Fruit fly (Drosophila melanogaster) whole organism, pupa: ENCODE measurements around the gene heca.

ENCODE experiments used
- CG10348 ChIP-seq: fragments of 200-800 bp; sonication (Bioruptor generic); IDR thresholded peaks from 2 replicates; pipeline ENCODE4 v1.3.6; 2022; ENCODE audit warnings: missing biosample characterization, missing genetic modification characterization
- CG12605 ChIP-seq: fragments of 200-800 bp; sonication (Bioruptor generic); IDR thresholded peaks from 2 replicates; pipeline ENCODE4 v1.3.6; 2022; ENCODE audit warnings: missing biosample characterization, missing genetic modification characterization
- CG13204 ChIP-seq: fragments of 200-800 bp; sonication (Bioruptor generic); optimal IDR thresholded peaks from 2 replicates; lab custom pipeline; 2018; ENCODE audit warnings: missing biosample characterization, mild to moderate bottlenecking, missing genetic modification characterization, moderate library complexity
- CG14655 ChIP-seq: fragments of 200-800 bp; sonication (Bioruptor generic); optimal IDR thresholded peaks from 3 replicates; lab custom pipeline; 2017; ENCODE audit warnings: mild to moderate bottlenecking, missing biosample characterization, missing genetic modification reagents, missing genetic modification characterization
- CG15710 ChIP-seq: fragments of 200-800 bp; sonication (Bioruptor generic); optimal IDR thresholded peaks from 2 replicates; lab custom pipeline; 2018; ENCODE audit warnings: missing biosample characterization, mild to moderate bottlenecking, missing genetic modification characterization, moderate library complexity
- CG17806 ChIP-seq: fragments of 200-800 bp; sonication (Bioruptor generic); optimal IDR thresholded peaks from 2 replicates; lab custom pipeline; 2018; ENCODE audit warnings: missing biosample characterization, mild to moderate bottlenecking, missing genetic modification characterization, moderate library complexity
- CG32121 ChIP-seq: fragments of 200-800 bp; sonication (Bioruptor generic); IDR thresholded peaks from 2 replicates; pipeline ENCODE4 v1.3.6; 2022; ENCODE audit warnings: missing biosample characterization, missing genetic modification characterization
- CG34367 ChIP-seq: fragments of 200-800 bp; sonication (Bioruptor generic); optimal IDR thresholded peaks from 2 replicates; lab custom pipeline; 2018; ENCODE audit warnings: missing biosample characterization, mild to moderate bottlenecking, missing genetic modification characterization
- CG4496 ChIP-seq: fragments of 200-800 bp; sonication (Bioruptor generic); IDR thresholded peaks from 3 replicates; pipeline ENCODE4 v1.3.6; 2022; ENCODE audit warnings: missing biosample characterization, missing genetic modification characterization
- CG8159 ChIP-seq: fragments of 200-800 bp; sonication (Bioruptor generic); optimal IDR thresholded peaks from 3 replicates; lab custom pipeline; 2018; ENCODE audit warnings: missing biosample characterization, mild to moderate bottlenecking, missing genetic modification characterization, moderate library complexity
- CG8301 ChIP-seq: fragments of 200-800 bp; sonication (Bioruptor generic); optimal IDR thresholded peaks from 2 replicates; lab custom pipeline; 2018; ENCODE audit warnings: missing biosample characterization, mild to moderate bottlenecking, missing genetic modification characterization
- CG9948 ChIP-seq: fragments of 200-800 bp; sonication (Bioruptor generic); optimal IDR thresholded peaks from 2 replicates; lab custom pipeline; 2018; ENCODE audit warnings: missing biosample characterization, mild to moderate bottlenecking, missing genetic modification characterization, moderate library complexity
- D1 ChIP-seq: fragments of 200-800 bp; sonication (Bioruptor generic); optimal IDR thresholded peaks from 2 replicates; lab custom pipeline; 2018; ENCODE audit warnings: missing biosample characterization, mild to moderate bottlenecking, missing genetic modification characterization, moderate library complexity
- EcR ChIP-seq: fragments of 200-800 bp; sonication (Bioruptor generic); optimal IDR thresholded peaks from 3 replicates; lab custom pipeline; 2019; ENCODE audit warnings: missing biosample characterization, missing genetic modification characterization, mild to moderate bottlenecking, moderate library complexity, missing genetic modification reagents
- Ets98B ChIP-seq: fragments of 200-800 bp; sonication (Bioruptor generic); IDR thresholded peaks from 2 replicates; pipeline ENCODE4 v1.3.6; 2022; ENCODE audit warnings: missing biosample characterization, missing genetic modification characterization
- Pif1A ChIP-seq: fragments of 200-800 bp; sonication (Bioruptor generic); optimal IDR thresholded peaks from 3 replicates; lab custom pipeline; 2016; ENCODE audit warnings: missing biosample characterization, missing genetic modification characterization
- Pif1B ChIP-seq: fragments of 200-800 bp; sonication (Bioruptor generic); optimal IDR thresholded peaks from 3 replicates; lab custom pipeline; 2016; ENCODE audit warnings: missing biosample characterization, missing genetic modification characterization
- Snoo ChIP-seq: fragments of 200-800 bp; sonication (Bioruptor generic); optimal IDR thresholded peaks from 3 replicates; lab custom pipeline; 2017; ENCODE audit warnings: missing biosample characterization, mild to moderate bottlenecking, missing genetic modification characterization, inconsistent platforms
- fd96Ca ChIP-seq: fragments of 200-800 bp; sonication (Bioruptor generic); IDR thresholded peaks from 3 replicates; pipeline ENCODE4 v1.3.6; 2022; ENCODE audit warnings: missing biosample characterization, missing genetic modification characterization
- gl ChIP-seq: fragments of 200-800 bp; sonication (Bioruptor generic); optimal IDR thresholded peaks from 2 replicates; lab custom pipeline; 2018; ENCODE audit warnings: missing biosample characterization, mild to moderate bottlenecking, missing genetic modification characterization
- rn ChIP-seq: fragments of 200-800 bp; sonication (Bioruptor generic); IDR thresholded peaks from 2 replicates; pipeline ENCODE4 v1.3.6; 2022; ENCODE audit warnings: missing biosample characterization, missing genetic modification characterization

Gene heca

dm6 chr3R:30343453-30344220, 65.9 kb downstream of the heca start:
- TF ChIP-seq fd96Ca (GFP tag; lab: Robert Waterston, UW) (peak; percentile 52), Pif1A (GFP tag; lab: Kevin White, UChicago) (no peak), CG8301 (tag; lab: Kevin White, UChicago) (peak; percentile 10), CG10348 (GFP tag; lab: Robert Waterston, UW) (peak; percentile 48), CG14655 (GFP tag; lab: Kevin White, UChicago) (peak; percentile 54), CG12605 (no peak), CG4496 (GFP tag; lab: Robert Waterston, UW) (peak; percentile 25; the same call in 1 of the 3 replicates), CG32121 (GFP tag; lab: Robert Waterston, UW) (peak; percentile 48)

- TF ChIP-seq CG15710 (no peak), CG13204 (GFP tag; lab: Kevin White, UChicago) (no peak), CG4496 (GFP tag; lab: Robert Waterston, UW) (peak; percentile 90), EcR (GFP tag; lab: Kevin White, UChicago) (peak; percentile 71), CG8159 (no peak), CG14655 (GFP tag; lab: Kevin White, UChicago) (peak; percentile 91), rn (GFP tag; lab: Robert Waterston, UW) (peak; percentile 55; the same call in 1 of the 2 replicates), CG12605 (peak; percentile 80), CG9948 (tag; lab: Kevin White, UChicago) (no peak), CG8301 (tag; lab: Kevin White, UChicago) (peak; percentile 90), fd96Ca (GFP tag; lab: Robert Waterston, UW) (peak; percentile 72), CG17806 (peak; percentile 8), Pif1A (GFP tag; lab: Kevin White, UChicago) (peak; percentile 49), D1 (no peak), Snoo (no peak), CG34367 (no peak), Ets98B (GFP tag; lab: Robert Waterston, UW) (peak; percentile 85), CG10348 (GFP tag; lab: Robert Waterston, UW) (peak; percentile 49; the same call in 1 of the 2 replicates), gl (tag; lab: Kevin White, UChicago) (no peak), CG32121 (GFP tag; lab: Robert Waterston, UW) (peak; percentile 87), Pif1B (GFP tag; lab: Kevin White, UChicago) (peak; percentile 46)
Measured at dm6 chr3R:30344221-30344948, 66.7 kb downstream of the heca start.

DNA sequence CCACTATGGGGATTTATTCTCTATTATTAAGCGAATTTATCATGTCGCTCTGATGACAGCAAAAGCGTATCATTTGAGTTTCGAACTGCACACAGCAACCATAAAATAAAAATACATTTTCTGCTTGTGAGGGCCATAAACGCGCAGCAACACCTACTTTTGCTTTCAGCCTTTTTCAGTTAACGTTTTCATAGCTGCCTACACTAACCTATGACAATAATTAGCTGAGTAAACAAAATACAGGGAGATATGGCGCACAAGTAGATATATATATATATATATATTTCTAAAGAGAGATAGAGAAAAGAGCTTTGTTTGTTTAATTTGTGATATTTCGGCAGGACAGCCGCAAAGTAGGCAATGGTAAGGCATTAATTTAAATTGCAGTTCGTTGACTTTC, 67.7 kb downstream of the heca start:
- TF ChIP-seq CG8159, result no peak
- TF ChIP-seq EcR (GFP tag; lab: Kevin White, UChicago), result peak; percentile 43
- TF ChIP-seq CG10348 (GFP tag; lab: Robert Waterston, UW), result no peak
- no peak for TF ChIP-seq Pif1A (GFP tag; lab: Kevin White, UChicago)
- TF ChIP-seq CG4496 (GFP tag; lab: Robert Waterston, UW), result 0 out of 3 replicates have a peak, but pooled peaks have one; percentile 11

dm6 chr3R:30352654-30353053, 74.9 kb downstream of the heca start:
- no peak for TF ChIP-seq D1
- no peak for TF ChIP-seq gl (tag; lab: Kevin White, UChicago)
- TF ChIP-seq Pif1B (GFP tag; lab: Kevin White, UChicago), result no peak
- peak; percentile 2 for TF ChIP-seq CG14655 (GFP tag; lab: Kevin White, UChicago)
- TF ChIP-seq EcR (GFP tag; lab: Kevin White, UChicago), result peak; percentile 89
- no peak for TF ChIP-seq CG15710
- TF ChIP-seq CG34367, result no peak
- TF ChIP-seq CG10348 (GFP tag; lab: Robert Waterston, UW), result no peak
- peak; percentile 40; the same call in 1 of the 2 replicates for TF ChIP-seq Ets98B (GFP tag; lab: Robert Waterston, UW)
- TF ChIP-seq CG17806, result no peak
- no peak for TF ChIP-seq CG13204 (GFP tag; lab: Kevin White, UChicago)
- no peak for TF ChIP-seq CG9948 (tag; lab: Kevin White, UChicago)
- TF ChIP-seq CG8159, result no peak
- TF ChIP-seq Pif1A (GFP tag; lab: Kevin White, UChicago), result no peak

DNA sequence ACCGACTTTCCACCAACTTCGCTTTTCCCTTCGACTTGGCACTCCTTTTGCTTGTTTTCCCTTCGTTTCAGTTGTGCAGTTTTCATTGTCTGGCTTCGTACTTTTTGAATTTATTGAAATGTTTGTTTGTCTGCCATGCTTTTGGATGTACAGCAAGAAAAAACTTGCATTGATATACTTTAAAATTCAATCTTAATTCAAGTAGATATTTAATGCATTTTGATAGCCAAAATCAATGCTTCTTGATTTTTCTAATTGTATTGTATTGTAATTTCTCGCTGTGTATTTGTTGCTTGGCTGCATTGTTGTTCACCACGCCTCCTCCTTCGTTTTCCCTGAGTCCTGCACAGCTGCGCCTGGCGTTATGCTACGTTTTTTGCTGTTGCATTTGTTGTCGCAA, 77.0 kb downstream of the heca start:
- no peak for TF ChIP-seq Ets98B (GFP tag; lab: Robert Waterston, UW)
- peak; percentile 35 for TF ChIP-seq CG8301 (tag; lab: Kevin White, UChicago)
- no peak for TF ChIP-seq Pif1B (GFP tag; lab: Kevin White, UChicago)
- peak; percentile 26 for TF ChIP-seq CG15710
- TF ChIP-seq CG9948 (tag; lab: Kevin White, UChicago), result peak; percentile 31
- no peak for TF ChIP-seq Pif1A (GFP tag; lab: Kevin White, UChicago)
- TF ChIP-seq D1, result no peak
- no peak for TF ChIP-seq gl (tag; lab: Kevin White, UChicago)
- TF ChIP-seq CG14655 (GFP tag; lab: Kevin White, UChicago), result peak; percentile 39
- peak; percentile 39 for TF ChIP-seq CG17806
- no peak for TF ChIP-seq CG4496 (GFP tag; lab: Robert Waterston, UW)
- TF ChIP-seq Snoo, result no peak
- TF ChIP-seq fd96Ca (GFP tag; lab: Robert Waterston, UW), result 0 out of 3 replicates have a peak, but pooled peaks have one; percentile 10
- no peak for TF ChIP-seq EcR (GFP tag; lab: Kevin White, UChicago)
- no peak for TF ChIP-seq CG12605
- no peak for TF ChIP-seq CG10348 (GFP tag; lab: Robert Waterston, UW)
- TF ChIP-seq CG13204 (GFP tag; lab: Kevin White, UChicago), result no peak
- TF ChIP-seq CG32121 (GFP tag; lab: Robert Waterston, UW), result no peak
- 0 out of 2 replicates have a peak, but pooled peaks have one; percentile 13 for TF ChIP-seq rn (GFP tag; lab: Robert Waterston, UW)
- peak; percentile 31 for TF ChIP-seq CG8159
- peak; percentile 7 for TF ChIP-seq CG34367
- TF ChIP-seq, all 21 proteins: peak for 9
